Worm (Caenorhabditis elegans) whole organism, mixed stage, embryonic: ENCODE data around the gene chtb-2.

Source experiments
- bed-3 ChIP-seq: fragments of 200-800 bp; sonication (Bioruptor generic); optimal IDR thresholded peaks from 3 replicates; lab custom pipeline; 2018; ENCODE audit warnings: mild to moderate bottlenecking, missing genetic modification characterization, moderate library complexity, missing compliant biosample characterization
- blmp-1 ChIP-seq: fragments of 150-350 bp; optimal IDR thresholded peaks from 2 replicates; lab custom pipeline; 2014; ENCODE audit warnings: missing biosample characterization, missing genetic modification characterization
- drap-1 ChIP-seq: fragments of 200-800 bp; sonication (Bioruptor generic); optimal IDR thresholded peaks from 3 replicates; lab custom pipeline; 2018; ENCODE audit warnings: mild to moderate bottlenecking, missing genetic modification characterization, missing compliant biosample characterization
- elt-3 ChIP-seq: fragments of 150-350 bp; optimal IDR thresholded peaks from 2 replicates; lab custom pipeline; 2014; ENCODE audit warnings: missing biosample characterization, missing genetic modification characterization
- hlh-1 ChIP-seq: fragments of 150-350 bp; optimal IDR thresholded peaks from 2 replicates; lab custom pipeline; 2014; ENCODE audit warnings: missing biosample characterization, missing genetic modification reagents, missing genetic modification characterization
- lin-13 ChIP-seq: fragments of 150-350 bp; optimal IDR thresholded peaks from 2 replicates; lab custom pipeline; 2014; ENCODE audit warnings: missing biosample characterization, missing genetic modification characterization
- pha-4 ChIP-seq: fragments of 150-350 bp; optimal IDR thresholded peaks from 2 replicates; lab custom pipeline; 2018; ENCODE audit warnings: missing biosample characterization, missing genetic modification reagents, missing genetic modification characterization
- unc-62 ChIP-seq: fragments of 150-350 bp; optimal IDR thresholded peaks from 2 replicates; lab custom pipeline; 2014; ENCODE audit warnings: missing biosample characterization, missing genetic modification reagents, missing genetic modification characterization

DNA sequence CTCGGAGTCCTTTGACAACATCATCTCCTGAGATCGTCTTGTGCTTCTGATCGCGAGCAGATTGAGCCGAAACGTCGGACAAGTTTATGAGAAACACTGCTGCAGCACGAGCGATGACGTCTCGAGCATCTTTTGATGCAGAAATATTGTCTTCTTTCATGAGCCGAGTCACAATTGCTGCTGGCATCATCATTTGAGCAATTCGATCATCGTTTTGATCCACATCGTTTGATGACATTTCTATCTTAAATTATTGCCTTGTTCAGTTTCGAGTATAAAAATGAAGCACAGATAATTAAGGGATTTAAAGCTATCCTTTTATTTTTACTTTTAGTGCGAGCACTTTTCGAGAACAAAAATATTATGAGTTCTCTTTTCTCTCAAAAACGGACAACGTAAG is 20.4 kb upstream of the chtb-2 start, which contains the start of gene T26A5.8:
- TF ChIP-seq lin-13 (tag; lab: Kevin White, UChicago) (no peak), drap-1 (GFP tag; lab: Kevin White, UChicago) (no peak), elt-3 (tag; lab: Kevin White, UChicago) (no peak), blmp-1 (tag; lab: Kevin White, UChicago) (no peak), unc-62 (GFP tag; lab: Kevin White, UChicago) (no peak), hlh-1 (no peak), bed-3 (GFP tag; lab: Kevin White, UChicago) (no peak), pha-4 (no peak)
